Worm (Caenorhabditis elegans) whole organism, L4 larva: Measurements from ENCODE around the gene tba-8.

Experiments
- R02D3.7 ChIP-seq: fragments of 150-350 bp; sonication (generic microtip); optimal IDR thresholded peaks from 3 replicates; lab custom pipeline; 2014; ENCODE audit warnings: missing biosample characterization, missing genetic modification characterization
- Y75B8A.6 ChIP-seq: fragments of 200-800 bp; sonication (Bioruptor generic); IDR thresholded peaks from 2 replicates; pipeline ENCODE4 v1.3.6; 2022; ENCODE audit warnings: missing genetic modification reagents, missing genetic modification characterization, missing compliant biosample characterization
- ceh-20 ChIP-seq: fragments of 200-800 bp; sonication (Bioruptor generic); IDR thresholded peaks from 2 replicates; pipeline ENCODE4 v1.3.6; 2022; ENCODE audit warnings: missing genetic modification reagents, missing genetic modification characterization, missing compliant biosample characterization
- mep-1 ChIP-seq: fragments of 150-350 bp; sonication (generic microtip); optimal IDR thresholded peaks from 3 replicates; lab custom pipeline; 2014; ENCODE audit warnings: missing biosample characterization, missing genetic modification characterization
- nhr-25 ChIP-seq: sonication (generic microtip); optimal IDR thresholded peaks from 2 replicates; lab custom pipeline; 2017; ENCODE audit warnings: missing genetic modification characterization, mild to moderate bottlenecking, missing compliant biosample characterization, antibody characterized with exemption, moderate library complexity, borderline replicate concordance; ENCODE audit not compliant: insufficient read depth
- nhr-76 ChIP-seq: fragments of 150-350 bp; optimal IDR thresholded peaks from 2 replicates; lab custom pipeline; 2014; ENCODE audit warnings: missing biosample characterization, missing genetic modification characterization
- nhr-77 ChIP-seq: fragments of 150-350 bp; optimal IDR thresholded peaks from 2 replicates; lab custom pipeline; 2014; ENCODE audit warnings: missing biosample characterization, missing genetic modification characterization
- set-16 ChIP-seq: fragments of 200-800 bp; sonication (Bioruptor generic); IDR thresholded peaks from 2 replicates; pipeline ENCODE4 v1.3.6; 2022; ENCODE audit warnings: missing genetic modification reagents, missing genetic modification characterization, missing compliant biosample characterization
- tag-97 ChIP-seq: fragments of 200-800 bp; sonication (Bioruptor generic); IDR thresholded peaks from 2 replicates; pipeline ENCODE4 v1.3.6; 2022; ENCODE audit warnings: missing genetic modification characterization, missing compliant biosample characterization

- no peak for TF ChIP-seq nhr-76 (tag; lab: Kevin White, UChicago)
- no peak for TF ChIP-seq nhr-25 (tag; lab: Kevin White, UChicago)
- TF ChIP-seq Y75B8A.6 (GFP tag; lab: Robert Waterston, UW): no peak
- no peak for TF ChIP-seq ceh-20 (GFP tag; lab: Robert Waterston, UW)
- TF ChIP-seq mep-1 (tag; lab: Kevin White, UChicago): no peak
- no peak for TF ChIP-seq tag-97 (GFP tag; lab: Robert Waterston, UW)
- no peak for TF ChIP-seq nhr-77 (tag; lab: Kevin White, UChicago)
- no peak for TF ChIP-seq R02D3.7 (tag; lab: Kevin White, UChicago)
- no peak for TF ChIP-seq set-16 (GFP tag; lab: Robert Waterston, UW)
These were observed 14.3 kb downstream of the tba-8 start for ce11 chrX:9443871-9444270.
